Worm (Caenorhabditis elegans) whole organism, young adult: ENCODE data around the gene ent-2.

Experiments
- B0035.1 ChIP-seq: sonication (generic microtip); optimal IDR thresholded peaks from 2 replicates; lab custom pipeline; 2016; ENCODE audit warnings: missing genetic modification characterization, mild to moderate bottlenecking, missing compliant biosample characterization, missing genotype, missing genetic modification reagents
- F39B2.1 ChIP-seq: fragments of 200-800 bp; sonication (Bioruptor generic); IDR thresholded peaks from 2 replicates; pipeline ENCODE4 v1.3.6; 2022; ENCODE audit warnings: missing genetic modification reagents, missing genetic modification characterization, missing compliant biosample characterization
- ama-1 ChIP-seq, 3 experiments: fragments of 150-350 bp in 1 of 3; sonication (generic microtip) in 2 of 3; optimal IDR thresholded peaks; 2 replicates each; lab custom pipeline; 2014 to 2018; ENCODE audit warnings: missing biosample characterization in 2 of 3, missing genetic modification characterization in 2 of 3, missing genetic modification reagents in 2 of 3
- athp-1 ChIP-seq: sonication (generic microtip); optimal IDR thresholded peaks from 2 replicates; lab custom pipeline; 2017; ENCODE audit warnings: mild to moderate bottlenecking, missing genetic modification characterization, missing compliant biosample characterization
- xnd-1 ChIP-seq: sonication (generic microtip); optimal IDR thresholded peaks from 2 replicates; lab custom pipeline; 2016; ENCODE audit warnings: missing genotype, missing genetic modification reagents, missing genetic modification characterization, missing compliant biosample characterization
- ztf-26 ChIP-seq: sonication (generic microtip); optimal IDR thresholded peaks from 2 replicates; lab custom pipeline; 2017; ENCODE audit warnings: missing genetic modification characterization, missing compliant biosample characterization

DNA sequence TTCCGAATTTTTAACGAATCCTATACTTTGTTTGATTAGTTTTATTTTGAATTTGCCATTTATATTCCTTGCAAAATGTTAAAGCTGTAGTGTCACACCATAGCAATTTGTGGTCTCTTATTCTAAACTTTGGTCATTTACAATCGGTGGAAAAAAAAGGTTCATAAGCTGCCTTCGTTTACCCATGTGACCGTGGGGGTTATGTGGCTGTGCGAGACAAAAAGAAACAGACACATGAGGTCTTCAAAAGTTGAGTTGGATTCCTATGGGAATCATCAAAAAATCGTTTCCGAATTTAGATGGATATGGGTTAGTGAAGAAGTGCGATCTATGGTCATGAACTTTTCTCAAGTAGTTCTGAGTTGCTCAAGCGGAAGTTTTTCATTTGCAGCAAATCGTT is 36.5 kb upstream of the ent-2 start:
- TF ChIP-seq ama-1 (optimal IDR thresholded peaks at IDR 0.05; lab: Kevin White, UChicago) (no peak), ama-1 (GFP tag; optimal IDR thresholded peaks at IDR 0.05; lab: Kevin White, UChicago) (no peak), B0035.1 (tag; lab: Kevin White, UChicago) (no peak), xnd-1 (tag; lab: Kevin White, UChicago) (no peak), ztf-26 (tag; lab: Kevin White, UChicago) (no peak), F39B2.1 (GFP tag; lab: Robert Waterston, UW) (no peak), athp-1 (tag; lab: Kevin White, UChicago) (no peak)
